Worm (Caenorhabditis elegans): ENCODE results near the gene moc-6.
A peak's percentile ranks its signal among the peaks of the same experiment; 100 is the strongest.

Gene moc-6

DNA sequence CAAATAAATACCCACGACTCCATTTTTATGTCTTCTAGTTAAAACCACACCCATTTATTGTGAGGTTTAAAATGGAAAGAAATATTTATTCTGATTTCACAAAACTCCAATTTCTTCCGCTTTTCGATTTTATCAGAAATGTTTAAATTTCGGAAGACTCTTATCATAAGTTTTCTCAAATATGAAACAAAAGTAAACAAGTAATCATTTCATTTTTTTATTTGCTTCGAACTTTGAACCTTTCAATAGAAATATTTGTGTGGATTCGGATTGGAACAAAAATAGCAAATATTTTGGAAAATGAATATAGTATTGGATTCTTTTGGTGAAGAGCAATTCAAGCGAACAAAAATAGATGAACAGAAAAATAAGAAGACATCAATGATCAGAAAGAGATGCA lies 26.0 kb downstream of the moc-6 start:
- TF ChIP-seq tbx-9 (tag; optimal IDR thresholded peaks at IDR 0.05; ENCODE audit: borderline replicate concordance) (no peak), lsy-27 (tag; optimal IDR thresholded peaks at IDR 0.05; ENCODE audit: borderline replicate concordance, insufficient read depth) (no peak), mcd-1 (GFP tag; IDR thresholded peaks at IDR 0.05) (no peak), B0261.1 (tag; optimal IDR thresholded peaks at IDR 0.05) (no peak), ztf-22 (GFP tag; optimal IDR thresholded peaks at IDR 0.05) (no peak)

DNA sequence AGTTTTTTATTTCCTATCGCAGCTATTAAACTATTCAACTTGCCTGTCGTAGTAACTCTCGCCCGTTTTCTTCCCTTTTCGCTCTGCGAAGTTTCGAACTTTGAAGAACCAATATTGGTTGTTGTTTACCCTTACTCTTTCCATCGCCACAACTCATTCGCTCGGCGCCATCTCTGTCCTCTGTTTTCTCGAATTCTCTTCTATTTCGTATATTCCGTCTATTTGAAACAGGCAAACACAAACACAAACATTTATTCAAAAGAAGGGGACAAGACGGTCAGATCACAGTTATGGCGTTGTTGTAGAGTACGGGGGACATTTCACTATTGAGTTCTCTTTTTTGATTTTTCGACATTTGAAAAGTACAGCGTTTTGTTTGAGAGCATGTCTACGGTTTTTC lies 27.0 kb downstream of the moc-6 start:
- TF ChIP-seq zfh-2 (GFP tag; conservative IDR thresholded peaks at IDR 0.05) (no peak), lin-26 (GFP tag; IDR thresholded peaks at IDR 0.05) (no peak), dpl-1 (GFP tag; optimal IDR thresholded peaks at IDR 0.05) (no peak)

DNA sequence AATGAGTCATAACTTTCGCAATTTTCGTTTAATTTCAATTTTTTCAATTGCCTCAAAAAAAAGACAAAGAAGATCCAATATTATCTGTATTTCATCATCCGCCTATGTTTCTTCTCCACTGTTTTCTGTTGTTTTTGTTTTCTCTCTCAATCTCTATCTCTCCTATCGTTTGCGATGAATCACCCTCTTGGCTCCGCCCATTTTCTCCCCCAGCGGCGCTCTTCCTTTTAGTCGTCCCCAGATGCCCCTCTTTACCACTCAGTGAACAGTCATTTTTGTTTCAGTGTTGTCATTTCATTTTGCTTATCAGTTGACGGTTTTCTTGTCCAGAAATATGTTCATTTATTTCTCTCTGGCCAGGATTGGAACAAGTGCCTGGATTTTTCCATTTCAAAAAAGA lies 29.1 kb downstream of the moc-6 start:
- TF ChIP-seq cebp-1 (GFP tag; IDR thresholded peaks at IDR 0.05) (peak; percentile 78), cebp-1 (tag; optimal IDR thresholded peaks at IDR 0.05) (peak; percentile 88), efl-1 (GFP tag; optimal IDR thresholded peaks at IDR 0.05) (no peak), nhr-80 (tag; optimal IDR thresholded peaks at IDR 0.05) (peak; percentile 66), attf-5 (GFP tag; optimal IDR thresholded peaks at IDR 0.05) (peak; percentile 29)

DNA sequence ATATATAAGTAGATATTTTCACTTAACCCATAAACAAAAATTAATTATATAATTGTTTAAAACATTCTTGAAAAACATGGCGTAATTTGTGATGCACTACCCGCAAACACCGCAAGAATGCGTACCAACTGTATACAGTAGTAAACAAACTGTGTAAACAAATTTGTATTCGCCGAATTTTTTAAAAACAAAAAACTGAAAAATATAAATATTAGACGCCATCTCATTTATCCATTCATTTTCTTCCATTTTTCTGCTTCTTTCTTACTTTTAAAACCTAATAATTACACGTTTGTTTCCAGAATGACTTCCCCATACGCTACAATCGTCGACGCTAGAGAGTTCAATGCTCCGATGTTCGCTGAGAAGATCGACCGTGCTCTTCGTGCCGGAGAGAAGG lies 29.5 kb downstream of the moc-6 start, which contains the start of gene nex-1:
nex-1 (plus strand) TSS at position 301 of the 400 bp plus-strand sequence.
- TF ChIP-seq lin-26 (GFP tag; IDR thresholded peaks at IDR 0.05) (no peak), akir-1 (GFP tag; optimal IDR thresholded peaks at IDR 0.05) (no peak), ama-1 (optimal IDR thresholded peaks at IDR 0.05) (no peak), ama-1 (GFP tag; optimal IDR thresholded peaks at IDR 0.05) (no peak), athp-1 (tag; optimal IDR thresholded peaks at IDR 0.05) (no peak), snpc-1.3 (tag; optimal IDR thresholded peaks at IDR 0.05; ENCODE audit: insufficient read depth) (peak; percentile 13), B0019.2 (GFP tag; conservative IDR thresholded peaks at IDR 0.05) (no peak), bed-2 (GFP tag; IDR thresholded peaks at IDR 0.05) (no peak), nhr-80 (tag; optimal IDR thresholded peaks at IDR 0.05) (no peak), F57A8.1 (GFP tag; optimal IDR thresholded peaks at IDR 0.05) (no peak), lsl-1 (GFP tag; optimal IDR thresholded peaks at IDR 0.05) (peak; percentile 68), ceh-58 (GFP tag; IDR thresholded peaks at IDR 0.05) (no peak), efl-1 (GFP tag; optimal IDR thresholded peaks at IDR 0.05) (peak; percentile 10), F57C9.4 (tag; optimal IDR thresholded peaks at IDR 0.05) (no peak)

DNA sequence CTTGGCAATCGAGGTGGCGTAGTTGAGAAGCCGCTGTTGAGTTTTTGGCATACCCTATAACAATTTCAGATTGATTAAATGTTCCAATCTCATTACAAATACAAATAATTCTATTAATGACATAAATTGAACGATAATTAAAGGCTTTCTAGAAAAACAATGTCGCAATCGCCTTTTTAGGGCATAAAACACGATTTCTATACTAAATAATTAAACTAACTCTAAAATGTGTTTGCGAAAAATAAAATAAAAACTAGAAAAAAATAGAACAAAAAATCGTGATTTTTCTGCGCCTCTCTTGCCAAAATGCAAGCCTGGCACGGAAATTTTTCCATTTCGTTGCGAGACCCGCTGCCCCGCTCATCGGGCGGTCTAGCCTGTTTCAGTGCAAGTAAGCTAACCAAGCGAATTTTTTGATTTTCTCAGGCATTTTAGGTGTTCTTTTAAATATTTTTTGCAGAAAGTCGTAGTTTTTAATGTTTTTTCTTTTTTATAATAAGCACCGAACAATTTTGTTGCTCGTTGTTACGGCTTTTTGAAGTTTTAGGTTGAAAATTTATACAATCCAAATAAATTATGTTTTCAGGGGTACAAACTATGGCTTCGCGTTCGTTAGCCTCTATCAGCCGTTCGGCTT lies 32.2 kb downstream of the moc-6 start, which contains the start of the genes C34E10.12, C34E10.10 and atp-2:
C34E10.12 (minus strand) TSS at position 51 of the 637 bp plus-strand sequence.
C34E10.10 (minus strand) TSS at position 54 of the 637 bp plus-strand sequence.
atp-2 (plus strand) TSS at position 587 of the 637 bp plus-strand sequence.
- TF ChIP-seq tbp1 (GFP tag; optimal IDR thresholded peaks at IDR 0.05) (peak; percentile 61), ztf-26 (tag; optimal IDR thresholded peaks at IDR 0.05) (peak; percentile 19), D2030.7 (GFP tag; IDR thresholded peaks at IDR 0.05) (no peak; the same call in 1 of the 2 replicates), rpc-1 (optimal IDR thresholded peaks at IDR 0.05) (peak; percentile 25), rpc-1 (tag; optimal IDR thresholded peaks at IDR 0.05) (no peak), madf-10 (tag; optimal IDR thresholded peaks at IDR 0.05) (peak; percentile 54), pha-4 (tag; optimal IDR thresholded peaks at IDR 0.05) (peak; percentile 11), die-1 (tag; optimal IDR thresholded peaks at IDR 0.05) (no peak), B0035.1 (tag; optimal IDR thresholded peaks at IDR 0.05) (no peak), Y56A3A.18 (GFP tag; IDR thresholded peaks at IDR 0.05) (no peak), ztf-6 (GFP tag; IDR thresholded peaks at IDR 0.05) (no peak), lin-40 (tag; optimal IDR thresholded peaks at IDR 0.05) (peak; percentile 64), unc-62 (GFP tag; optimal IDR thresholded peaks at IDR 0.05) (no peak), lin-35 (GFP tag; optimal IDR thresholded peaks at IDR 0.05) (peak in 1 of 3 experiments; percentile 76), lsl-1 (GFP tag; optimal IDR thresholded peaks at IDR 0.05) (peak; percentile 47), F39B2.1 (GFP tag; IDR thresholded peaks at IDR 0.05) (no peak), C06A6.2 (GFP tag; conservative IDR thresholded peaks at IDR 0.05) (peak; percentile 46; the same call in 1 of the 2 replicates), fkh-3 (tag; optimal IDR thresholded peaks at IDR 0.05) (no peak), chd-7 (tag; optimal IDR thresholded peaks at IDR 0.05) (no peak), ceh-79 (tag; optimal IDR thresholded peaks at IDR 0.05) (no peak), him-1 (tag; optimal IDR thresholded peaks at IDR 0.05) (no peak)
